Worm (Caenorhabditis elegans): ENCODE data around the gene K08H2.5.

DNA sequence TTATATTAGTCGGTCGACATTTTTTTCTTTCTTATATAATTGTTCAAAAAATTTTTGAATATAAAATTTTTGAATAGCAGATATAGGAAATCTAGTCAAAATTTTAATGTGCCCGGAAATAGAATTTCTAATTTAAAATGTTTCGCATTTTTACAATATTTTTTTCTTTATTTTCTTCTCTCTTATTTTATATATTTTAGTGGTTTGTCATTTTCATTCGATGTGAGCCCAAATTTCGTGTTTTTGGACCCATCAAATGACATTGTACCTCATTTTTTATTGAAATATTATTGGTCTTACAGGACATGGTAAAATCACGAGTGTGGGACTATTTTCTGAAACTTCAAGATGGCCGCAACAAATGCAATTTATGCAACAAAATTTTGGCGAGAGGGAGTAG is 20.1 kb upstream of the K08H2.5 start, which contains the start of gene K09A11.1:
- no peak for TF ChIP-seq W03F9.2 (tag; optimal IDR thresholded peaks at IDR 0.05)
- TF ChIP-seq him-1 (tag; optimal IDR thresholded peaks at IDR 0.05): no peak
